Worm (Caenorhabditis elegans) whole organism, late embryonic: ENCODE measurements around the gene T28B11.1.

Experiments used
- C08G9.2 ChIP-seq: sonication (generic microtip); optimal IDR thresholded peaks from 2 replicates; lab custom pipeline; 2016; ENCODE audit warnings: mild to moderate bottlenecking, missing genetic modification characterization, moderate library complexity, missing compliant biosample characterization
- C38D4.7 ChIP-seq: fragments of 200-800 bp; sonication (Bioruptor generic); optimal IDR thresholded peaks from 2 replicates; lab custom pipeline; 2018; ENCODE audit warnings: mild to moderate bottlenecking, missing genetic modification characterization, moderate library complexity, missing compliant biosample characterization
- F13H6.1 ChIP-seq: sonication (generic microtip); optimal IDR thresholded peaks from 2 replicates; lab custom pipeline; 2016; ENCODE audit warnings: missing genetic modification characterization, missing compliant biosample characterization
- K02D7.2 ChIP-seq: sonication (generic microtip); optimal IDR thresholded peaks from 2 replicates; lab custom pipeline; 2017; ENCODE audit warnings: mild to moderate bottlenecking, missing genetic modification characterization, missing compliant biosample characterization
- ama-1 ChIP-seq: fragments of 150-350 bp; optimal IDR thresholded peaks from 2 replicates; lab custom pipeline; 2014
- ceh-14 ChIP-seq: sonication (generic microtip); optimal IDR thresholded peaks from 2 replicates; lab custom pipeline; 2016; ENCODE audit warnings: missing genotype, missing genetic modification characterization, missing compliant biosample characterization
- ceh-2 ChIP-seq: sonication (generic microtip); optimal IDR thresholded peaks from 2 replicates; lab custom pipeline; 2016; ENCODE audit warnings: missing genotype, missing genetic modification characterization, missing compliant biosample characterization
- ceh-34 ChIP-seq: sonication (generic microtip); optimal IDR thresholded peaks from 2 replicates; lab custom pipeline; 2016; ENCODE audit warnings: mild to moderate bottlenecking, missing genetic modification characterization, missing compliant biosample characterization
- ceh-45 ChIP-seq: fragments of 200-800 bp; sonication (Bioruptor generic); IDR thresholded peaks from 2 replicates; pipeline ENCODE4 v1.3.6; 2022; ENCODE audit warnings: missing genetic modification reagents, missing genetic modification characterization, missing compliant biosample characterization
- ceh-48 ChIP-seq: sonication (generic microtip); optimal IDR thresholded peaks from 2 replicates; lab custom pipeline; 2016; ENCODE audit warnings: missing genetic modification characterization, inconsistent platforms, missing compliant biosample characterization
- che-1 ChIP-seq: sonication (generic microtip); optimal IDR thresholded peaks from 2 replicates; lab custom pipeline; 2016; ENCODE audit warnings: mild to moderate bottlenecking, missing genetic modification characterization, missing compliant biosample characterization
- dmd-4 ChIP-seq: sonication (generic microtip); optimal IDR thresholded peaks from 2 replicates; lab custom pipeline; 2016; ENCODE audit warnings: borderline replicate concordance, missing genetic modification characterization, missing compliant biosample characterization
- dve-1 ChIP-seq: sonication (generic microtip); optimal IDR thresholded peaks from 2 replicates; lab custom pipeline; 2017; ENCODE audit warnings: antibody characterized with exemption, mild to moderate bottlenecking, missing genetic modification characterization, missing compliant biosample characterization
- elt-4 ChIP-seq: sonication (generic microtip); optimal IDR thresholded peaks from 2 replicates; lab custom pipeline; 2016; ENCODE audit warnings: missing genetic modification characterization, missing compliant biosample characterization
- fkh-10 ChIP-seq: fragments of 150-350 bp; optimal IDR thresholded peaks from 2 replicates; lab custom pipeline; 2014; ENCODE audit warnings: missing biosample characterization, missing genetic modification reagents, missing genetic modification characterization
- gmeb-2 ChIP-seq: sonication (generic microtip); optimal IDR thresholded peaks from 2 replicates; lab custom pipeline; 2016; ENCODE audit warnings: missing genetic modification characterization, inconsistent platforms, missing compliant biosample characterization
- hlh-30 ChIP-seq: sonication (generic microtip); optimal IDR thresholded peaks from 2 replicates; lab custom pipeline; 2017; ENCODE audit warnings: antibody characterized with exemption, missing genetic modification characterization, missing compliant biosample characterization; ENCODE audit not compliant: insufficient read depth
- hlh-6 ChIP-seq: sonication (generic microtip); optimal IDR thresholded peaks from 2 replicates; lab custom pipeline; 2016; ENCODE audit warnings: missing genotype, missing genetic modification characterization, missing compliant biosample characterization
- mec-3 ChIP-seq: sonication (generic microtip); optimal IDR thresholded peaks from 2 replicates; lab custom pipeline; 2016; ENCODE audit warnings: borderline replicate concordance, missing genetic modification characterization, missing compliant biosample characterization
- nhr-232 ChIP-seq: sonication (generic microtip); optimal IDR thresholded peaks from 2 replicates; lab custom pipeline; 2016; ENCODE audit warnings: missing genetic modification characterization, missing compliant biosample characterization
- odd-2 ChIP-seq: sonication (generic microtip); optimal IDR thresholded peaks from 2 replicates; lab custom pipeline; 2017; ENCODE audit warnings: antibody characterized with exemption, mild to moderate bottlenecking, missing genetic modification characterization, missing compliant biosample characterization
- pag-3 ChIP-seq: sonication (generic microtip); optimal IDR thresholded peaks from 2 replicates; lab custom pipeline; 2016; ENCODE audit warnings: missing compliant biosample characterization, missing genetic modification characterization, borderline replicate concordance
- pax-1 ChIP-seq: fragments of 150-350 bp; optimal IDR thresholded peaks from 2 replicates; lab custom pipeline; 2014; ENCODE audit warnings: missing biosample characterization, missing genetic modification characterization
- pros-1 ChIP-seq: fragments of 150-350 bp; optimal IDR thresholded peaks from 2 replicates; lab custom pipeline; 2014; ENCODE audit warnings: missing biosample characterization, missing genetic modification reagents, missing genetic modification characterization
- rnt-1 ChIP-seq: sonication (generic microtip); optimal IDR thresholded peaks from 2 replicates; lab custom pipeline; 2016; ENCODE audit warnings: missing genetic modification characterization, missing compliant biosample characterization
- sox-4 ChIP-seq: sonication (generic microtip); optimal IDR thresholded peaks from 2 replicates; lab custom pipeline; 2017; ENCODE audit warnings: mild to moderate bottlenecking, missing genetic modification characterization, inconsistent platforms, missing compliant biosample characterization
- tbx-2 ChIP-seq: sonication (generic microtip); optimal IDR thresholded peaks from 2 replicates; lab custom pipeline; 2016; ENCODE audit warnings: missing genetic modification characterization, missing compliant biosample characterization
- unc-3 ChIP-seq, 2 experiments: fragments of 200-800 bp in 1 of 2; sonication (Bioruptor generic) in 1 of 2; sonication (generic microtip) in 1 of 2; conservative IDR thresholded peaks in 1 of 2; optimal IDR thresholded peaks in 1 of 2; 2 replicates each; pipeline versions ENCODE4 v1.3.6 to Lab custom; 2016 to 2022; ENCODE audit warnings: missing compliant biosample characterization in 2 of 2, missing genetic modification characterization in 2 of 2, missing genetic modification reagents in 1 of 2
- unc-42 ChIP-seq: sonication (generic microtip); optimal IDR thresholded peaks from 2 replicates; lab custom pipeline; 2016; ENCODE audit warnings: missing genotype, missing genetic modification characterization, missing compliant biosample characterization
- zip-5 ChIP-seq: sonication (generic microtip); optimal IDR thresholded peaks from 2 replicates; lab custom pipeline; 2016; ENCODE audit warnings: missing genetic modification characterization, missing compliant biosample characterization

The T28B11.1 gene

ce11 chrV:10725424-10725951, 6.7 kb downstream of the T28B11.1 start:
- TF ChIP-seq unc-3 (GFP tag; conservative IDR thresholded peaks at IDR 0.05; lab: Robert Waterston, UW), result no peak
- TF ChIP-seq unc-3 (tag; optimal IDR thresholded peaks at IDR 0.05; lab: Kevin White, UChicago), result no peak
- TF ChIP-seq C38D4.7 (GFP tag; lab: Kevin White, UChicago), result no peak
- TF ChIP-seq, all 69 proteins: peak for 0

ce11 chrV:10724472-10724871, 7.8 kb downstream of the T28B11.1 start:
- no peak for TF ChIP-seq zip-5 (tag; lab: Kevin White, UChicago)
- no peak for TF ChIP-seq rnt-1 (tag; lab: Kevin White, UChicago)
- no peak for TF ChIP-seq tbx-2 (tag; lab: Kevin White, UChicago)
- TF ChIP-seq che-1 (tag; lab: Kevin White, UChicago), result no peak
- no peak for TF ChIP-seq ceh-45 (GFP tag; lab: Robert Waterston, UW)
- TF ChIP-seq K02D7.2, result no peak
- no peak for TF ChIP-seq pros-1 (tag; lab: Kevin White, UChicago)
- TF ChIP-seq C08G9.2 (tag; lab: Kevin White, UChicago), result no peak
- no peak for TF ChIP-seq ceh-14 (tag; lab: Kevin White, UChicago)
- no peak for TF ChIP-seq unc-42 (tag; lab: Kevin White, UChicago)
- TF ChIP-seq dve-1, result no peak
- no peak for TF ChIP-seq pag-3 (tag; lab: Kevin White, UChicago)
- TF ChIP-seq nhr-232 (tag; lab: Kevin White, UChicago), result no peak
- TF ChIP-seq fkh-10 (GFP tag; lab: Kevin White, UChicago), result no peak
- TF ChIP-seq F13H6.1 (tag; lab: Kevin White, UChicago), result no peak
- TF ChIP-seq gmeb-2 (tag; lab: Kevin White, UChicago), result no peak
- no peak for TF ChIP-seq ceh-2 (tag; lab: Kevin White, UChicago)

- TF ChIP-seq ceh-34 (tag; lab: Kevin White, UChicago), result peak; percentile 22
- TF ChIP-seq gmeb-2 (tag; lab: Kevin White, UChicago), result no peak
Observed at ce11 chrV:10723583-10723982, 8.6 kb downstream of the T28B11.1 start.

- TF ChIP-seq sox-4 (tag; lab: Kevin White, UChicago) (no peak), hlh-30 (tag; lab: Kevin White, UChicago) (peak; percentile 59), dmd-4 (tag; lab: Kevin White, UChicago) (no peak)
Observed at ce11 chrV:10723181-10723580, 9.0 kb downstream of the T28B11.1 start.

ce11 chrV:10722595-10722994, 9.6 kb downstream of the T28B11.1 start:
- TF ChIP-seq hlh-30 (tag; lab: Kevin White, UChicago), result peak; percentile 42
- TF ChIP-seq ama-1 (lab: Kevin White, UChicago), result no peak

ce11 chrV:10721912-10722426, 10.3 kb downstream of the T28B11.1 start:
- TF ChIP-seq hlh-6 (tag; lab: Kevin White, UChicago), result no peak
- no peak for TF ChIP-seq mec-3 (tag; lab: Kevin White, UChicago)
- TF ChIP-seq odd-2 (tag; lab: Kevin White, UChicago), result no peak
- no peak for TF ChIP-seq pag-3 (tag; lab: Kevin White, UChicago)
- TF ChIP-seq ceh-48 (tag; lab: Kevin White, UChicago), result no peak
- TF ChIP-seq pax-1 (tag; lab: Kevin White, UChicago), result no peak
- no peak for TF ChIP-seq elt-4
